ENCODE assay signal across 2 fruit fly cellular contexts in the genomic region with DNA sequence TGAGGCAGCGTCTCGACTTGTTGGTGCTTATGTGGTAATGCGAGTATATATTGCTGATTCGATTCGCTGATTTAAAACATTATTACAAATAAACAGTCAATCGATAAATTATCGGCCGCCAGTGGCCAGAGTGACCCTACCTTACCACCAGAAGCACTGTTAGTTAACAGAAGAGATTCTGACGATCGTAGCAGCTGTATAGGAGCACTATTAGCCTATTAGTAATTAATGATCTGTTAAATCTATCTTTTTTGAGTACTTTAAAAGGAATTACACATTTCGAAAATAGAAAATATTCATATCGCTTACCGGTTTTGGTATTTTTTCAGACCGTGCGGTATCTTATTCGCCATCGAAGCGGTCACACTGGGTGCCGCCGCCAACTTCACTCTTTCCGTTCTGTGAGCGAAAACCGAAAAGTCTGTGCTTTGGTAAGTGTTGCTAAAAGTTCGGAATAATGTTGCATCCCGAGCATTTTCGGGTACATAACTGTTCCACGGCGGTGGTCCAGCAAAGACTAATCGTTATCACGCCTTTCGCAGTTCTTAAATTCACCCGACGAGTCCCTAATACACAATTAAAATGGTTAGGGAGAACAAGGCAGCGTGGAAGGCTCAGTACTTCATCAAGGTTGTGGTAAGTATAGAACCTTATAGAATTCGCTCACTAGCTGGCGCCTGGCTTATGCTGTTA.
TF ChIP-seq lines count a peak whose summit lies in the region.

A gene (minus strand): TSS at position 51 of the 693 bp plus-strand sequence.
A gene (plus strand): TSS at position 162 of the 693 bp plus-strand sequence.

TF ChIP-seq in whole organism, embryonic, 481 proteins besides CTCF, POLR2A, EP300 and RAD21 (continued from another document and continues in another):
- TF ChIP-seq pan (optimal IDR thresholded peaks at IDR 0.05; lab: Kevin White, UChicago), result no peak
- peak in 1 of 2 experiments; percentile 89 for TF ChIP-seq pan (GFP tag; optimal IDR thresholded peaks at IDR 0.05 in 1 of 2, IDR thresholded peaks at IDR 0.05 in 1 of 2)
- TF ChIP-seq gsb (GFP tag; IDR thresholded peaks at IDR 0.05; lab: Robert Waterston, UW), result peak; percentile 83
- no peak for TF ChIP-seq jigr1 (GFP tag; IDR thresholded peaks at IDR 0.05; lab: Robert Waterston, UW)
- peak; percentile 92 for TF ChIP-seq CG15514 (GFP tag; optimal IDR thresholded peaks at IDR 0.05; lab: Kevin White, UChicago)
- peak; percentile 85 for TF ChIP-seq grau (tag; optimal IDR thresholded peaks at IDR 0.05; lab: Kevin White, UChicago)
- TF ChIP-seq CG4360 (GFP tag; IDR thresholded peaks at IDR 0.05; lab: Robert Waterston, UW), result peak; percentile 41; the same call in 1 of the 2 replicates
- peak; percentile 85 for TF ChIP-seq CG9817 (tag; optimal IDR thresholded peaks at IDR 0.05; lab: Kevin White, UChicago)
- peak; percentile 90 for TF ChIP-seq ken (GFP tag; IDR thresholded peaks at IDR 0.05; lab: Robert Waterston, UW)
- TF ChIP-seq CG2889 (GFP tag; IDR thresholded peaks at IDR 0.05; lab: Robert Waterston, UW), result no peak
- TF ChIP-seq gsb-n (tag; optimal IDR thresholded peaks at IDR 0.05; lab: Kevin White, UChicago), result peak; percentile 90
- TF ChIP-seq CG15601 (tag; optimal IDR thresholded peaks at IDR 0.05; lab: Kevin White, UChicago), result peak; percentile 93
- peak; percentile 100 for TF ChIP-seq NC2β (GFP tag; optimal IDR thresholded peaks at IDR 0.05; lab: Kevin White, UChicago)
- TF ChIP-seq Med (GFP tag; lab: Kevin White, UChicago), result peak; percentile 99
- peak; percentile 85 for TF ChIP-seq CG5953 (GFP tag; IDR thresholded peaks at IDR 0.05; lab: Robert Waterston, UW)
- TF ChIP-seq Bteb2 (GFP tag; optimal IDR thresholded peaks at IDR 0.05; lab: Kevin White, UChicago), result peak; percentile 90
- TF ChIP-seq CG9215 (GFP tag; IDR thresholded peaks at IDR 0.05; lab: Robert Waterston, UW), result peak; percentile 56
- TF ChIP-seq CG9876 (GFP tag; optimal IDR thresholded peaks at IDR 0.05; lab: Kevin White, UChicago), result peak; percentile 94
- peak; percentile 82 for TF ChIP-seq tio (GFP tag; optimal IDR thresholded peaks at IDR 0.05; lab: Kevin White, UChicago)
- no peak for TF ChIP-seq Gsc (GFP tag; IDR thresholded peaks at IDR 0.05; lab: Robert Waterston, UW)
- TF ChIP-seq h (optimal IDR thresholded peaks at IDR 0.05; lab: Kevin White, UChicago), result no peak
- peak; percentile 82 for TF ChIP-seq Ptx1 (GFP tag; IDR thresholded peaks at IDR 0.05; lab: Robert Waterston, UW)
- peak; percentile 74; the same call in 1 of the 2 replicates for TF ChIP-seq cas (GFP tag; IDR thresholded peaks at IDR 0.05; lab: Robert Waterston, UW)
- no peak; the same call in 1 of the 2 replicates for TF ChIP-seq CG42726 (GFP tag; IDR thresholded peaks at IDR 0.05; lab: Robert Waterston, UW; ENCODE audit: partially characterized antibody)
- peak; percentile 89 for TF ChIP-seq CG4617 (GFP tag; optimal IDR thresholded peaks at IDR 0.05; lab: Kevin White, UChicago; ENCODE audit: borderline replicate concordance)
- peak; percentile 96 for TF ChIP-seq pb (GFP tag; optimal IDR thresholded peaks at IDR 0.05; lab: Kevin White, UChicago)
- TF ChIP-seq CG2202 (tag; optimal IDR thresholded peaks at IDR 0.05; lab: Kevin White, UChicago), result peak; percentile 92
- peak; percentile 96 for TF ChIP-seq CG10543 (GFP tag; optimal IDR thresholded peaks at IDR 0.05; lab: Kevin White, UChicago)
- peak; percentile 84 for TF ChIP-seq Jarid2 (GFP tag; optimal IDR thresholded peaks at IDR 0.05; lab: Kevin White, UChicago)
- 0 out of 3 replicates have a peak, but pooled peaks have one; percentile 18 for TF ChIP-seq z (GFP tag; IDR thresholded peaks at IDR 0.05; lab: Robert Waterston, UW)
- TF ChIP-seq Bgb (GFP tag; IDR thresholded peaks at IDR 0.05; lab: Robert Waterston, UW; ENCODE audit: partially characterized antibody), result peak; percentile 39; the same call in 1 of the 2 replicates
- TF ChIP-seq Side (GFP tag; optimal IDR thresholded peaks at IDR 0.05; lab: Kevin White, UChicago), result peak; percentile 94
- peak; percentile 46; the same call in 1 of the 2 replicates for TF ChIP-seq CG8765 (GFP tag; IDR thresholded peaks at IDR 0.05; lab: Robert Waterston, UW)
- peak; percentile 90 for TF ChIP-seq HmgZ (tag; optimal IDR thresholded peaks at IDR 0.05; lab: Kevin White, UChicago)
- TF ChIP-seq Chrac-16 (GFP tag; optimal IDR thresholded peaks at IDR 0.05; lab: Kevin White, UChicago), result peak; percentile 62
- peak; percentile 29 for TF ChIP-seq zf30C (GFP tag; optimal IDR thresholded peaks at IDR 0.05; lab: Kevin White, UChicago)
- TF ChIP-seq CG10321 (GFP tag; IDR thresholded peaks at IDR 0.05; lab: Robert Waterston, UW), result peak; percentile 40; the same call in 1 of the 2 replicates
- TF ChIP-seq tna (GFP tag; IDR thresholded peaks at IDR 0.05; lab: Robert Waterston, UW; ENCODE audit: partially characterized antibody), result no peak
- peak; percentile 93 for TF ChIP-seq onecut (GFP tag; IDR thresholded peaks at IDR 0.05; lab: Robert Waterston, UW)
- no peak for TF ChIP-seq Hr39 (optimal IDR thresholded peaks at IDR 0.05; lab: Kevin White, UChicago)
- peak; percentile 82 for TF ChIP-seq dysf (GFP tag; IDR thresholded peaks at IDR 0.05; lab: Robert Waterston, UW)
- TF ChIP-seq ash1 (GFP tag; optimal IDR thresholded peaks at IDR 0.05; lab: Kevin White, UChicago), result peak; percentile 95
- TF ChIP-seq CG12155 (GFP tag; optimal IDR thresholded peaks at IDR 0.05; lab: Kevin White, UChicago), result peak; percentile 75
- TF ChIP-seq Meics (GFP tag; optimal IDR thresholded peaks at IDR 0.05; lab: Kevin White, UChicago), result peak; percentile 96
- TF ChIP-seq CG1792 (GFP tag; optimal IDR thresholded peaks at IDR 0.05; lab: Kevin White, UChicago), result peak; percentile 88
- no peak for TF ChIP-seq mld (GFP tag; IDR thresholded peaks at IDR 0.05; lab: Robert Waterston, UW; ENCODE audit: partially characterized antibody)
- peak; percentile 81 for TF ChIP-seq CG10366 (GFP tag; IDR thresholded peaks at IDR 0.05; lab: Robert Waterston, UW)
- peak; percentile 90 for TF ChIP-seq crc (GFP tag; optimal IDR thresholded peaks at IDR 0.05; lab: Kevin White, UChicago)
- TF ChIP-seq CG17612 (GFP tag; IDR thresholded peaks at IDR 0.05; lab: Robert Waterston, UW), result peak; percentile 60
- peak in 1 of 3 experiments; percentile 63 for TF ChIP-seq Stat92E (GFP tag; optimal IDR thresholded peaks at IDR 0.05; lab: Kevin White, UChicago)
- no peak for TF ChIP-seq CG2199 (GFP tag; IDR thresholded peaks at IDR 0.05; lab: Robert Waterston, UW)
- no peak for TF ChIP-seq CkIIα-i1 (GFP tag; IDR thresholded peaks at IDR 0.05; lab: Robert Waterston, UW)
- TF ChIP-seq CG3163 (GFP tag; optimal IDR thresholded peaks at IDR 0.05; lab: Kevin White, UChicago), result peak; percentile 82
- TF ChIP-seq CG1529 (GFP tag; optimal IDR thresholded peaks at IDR 0.05; lab: Kevin White, UChicago), result peak; percentile 90
- TF ChIP-seq CG34376 (GFP tag; optimal IDR thresholded peaks at IDR 0.05; lab: Kevin White, UChicago), result peak; percentile 97
- TF ChIP-seq nerfin-1 (tag; optimal IDR thresholded peaks at IDR 0.05; lab: Kevin White, UChicago), result peak; percentile 87
- TF ChIP-seq B-H2 (GFP tag; optimal IDR thresholded peaks at IDR 0.05; lab: Kevin White, UChicago), result peak; percentile 96
- no peak for TF ChIP-seq Dip2 (GFP tag; IDR thresholded peaks at IDR 0.05; lab: Robert Waterston, UW)
- peak; percentile 72 for TF ChIP-seq croc (GFP tag; conservative IDR thresholded peaks at IDR 0.05; lab: Robert Waterston, UW)

TF ChIP-seq in whole organism, prepupa, 60 proteins besides CTCF, POLR2A, EP300 and RAD21 (continued from another document):
- peak; percentile 41 for TF ChIP-seq Lpt (GFP tag; optimal IDR thresholded peaks at IDR 0.05; lab: Kevin White, UChicago)
- TF ChIP-seq CG11902 (GFP tag; optimal IDR thresholded peaks at IDR 0.05; lab: Kevin White, UChicago), result peak; percentile 64
- TF ChIP-seq fkh (GFP tag; optimal IDR thresholded peaks at IDR 0.05; lab: Kevin White, UChicago), result peak; percentile 85
- peak; percentile 90 for TF ChIP-seq Met (GFP tag; optimal IDR thresholded peaks at IDR 0.05; lab: Kevin White, UChicago)
- TF ChIP-seq CG11762 (GFP tag; optimal IDR thresholded peaks at IDR 0.05; lab: Kevin White, UChicago; ENCODE audit: insufficient read depth), result peak; percentile 71
- peak; percentile 75 for TF ChIP-seq CG10669 (GFP tag; optimal IDR thresholded peaks at IDR 0.05; lab: Kevin White, UChicago)
- TF ChIP-seq svp (GFP tag; lab: Kevin White, UChicago), result peak; percentile 83
- peak; percentile 77 to 88 for TF ChIP-seq ss (GFP tag; optimal IDR thresholded peaks at IDR 0.05; lab: Kevin White, UChicago)
- TF ChIP-seq fd59A (GFP tag; optimal IDR thresholded peaks at IDR 0.05; lab: Kevin White, UChicago), result peak; percentile 70
- peak; percentile 80 for TF ChIP-seq CG8319 (GFP tag; optimal IDR thresholded peaks at IDR 0.05; lab: Kevin White, UChicago)
- TF ChIP-seq CG3919 (GFP tag; optimal IDR thresholded peaks at IDR 0.05; lab: Kevin White, UChicago), result peak; percentile 92
- peak; percentile 38; the same call in 2 of the 3 replicates for TF ChIP-seq CG8119 (GFP tag; IDR thresholded peaks at IDR 0.05; lab: Robert Waterston, UW)
- no peak for TF ChIP-seq Hr38 (GFP tag; optimal IDR thresholded peaks at IDR 0.05; lab: Kevin White, UChicago)
